Worm (Caenorhabditis elegans) whole organism, early embryonic: ENCODE measurements around the gene F02D8.9.

Experiments
- F13C5.2 ChIP-seq: sonication (generic microtip); optimal IDR thresholded peaks from 2 replicates; lab custom pipeline; 2017; ENCODE audit warnings: mild to moderate bottlenecking, missing genetic modification characterization, inconsistent platforms, missing compliant biosample characterization
- ama-1 ChIP-seq: fragments of 150-350 bp; optimal IDR thresholded peaks from 2 replicates; lab custom pipeline; 2014
- ceh-36 ChIP-seq: sonication (generic microtip); optimal IDR thresholded peaks from 2 replicates; lab custom pipeline; 2016; ENCODE audit warnings: missing genetic modification characterization, inconsistent platforms, missing compliant biosample characterization
- ets-7 ChIP-seq: sonication (generic microtip); optimal IDR thresholded peaks from 2 replicates; lab custom pipeline; 2016; ENCODE audit warnings: missing genotype, missing genetic modification characterization, missing compliant biosample characterization
- flt-1 ChIP-seq: fragments of 200-800 bp; sonication (Bioruptor generic); IDR thresholded peaks from 2 replicates; pipeline ENCODE4 v1.3.6; 2022; ENCODE audit warnings: missing genetic modification characterization, missing compliant biosample characterization
- hmbx-1 ChIP-seq: sonication (generic microtip); optimal IDR thresholded peaks from 2 replicates; lab custom pipeline; 2016; ENCODE audit warnings: mild to moderate bottlenecking, missing genetic modification characterization, missing compliant biosample characterization
- hmg-4 ChIP-seq: fragments of 200-800 bp; sonication (Bioruptor generic); optimal IDR thresholded peaks from 2 replicates; lab custom pipeline; 2018; ENCODE audit warnings: mild to moderate bottlenecking, missing genetic modification characterization, missing compliant biosample characterization
- hnd-1 ChIP-seq: sonication (generic microtip); optimal IDR thresholded peaks from 2 replicates; lab custom pipeline; 2016; ENCODE audit warnings: missing genetic modification characterization, missing compliant biosample characterization
- pes-1 ChIP-seq: fragments of 200-800 bp; sonication (Bioruptor generic); IDR thresholded peaks from 2 replicates; pipeline ENCODE4 v1.3.6; 2022; ENCODE audit warnings: missing genetic modification reagents, missing genetic modification characterization, missing compliant biosample characterization
- scrt-1 ChIP-seq: fragments of 200-800 bp; sonication (Bioruptor generic); IDR thresholded peaks from 2 replicates; pipeline ENCODE4 v1.3.6; 2022; ENCODE audit warnings: missing genetic modification characterization, missing compliant biosample characterization
- sea-1 ChIP-seq: fragments of 200-800 bp; sonication (Bioruptor generic); conservative IDR thresholded peaks from 2 replicates; pipeline ENCODE4 v1.3.6; 2022; ENCODE audit warnings: missing genetic modification characterization, missing compliant biosample characterization
- tbx-11 ChIP-seq: fragments of 200-800 bp; sonication (Bioruptor generic); IDR thresholded peaks from 2 replicates; pipeline ENCODE4 v1.3.6; 2022; ENCODE audit warnings: missing genetic modification characterization, missing compliant biosample characterization
- tbx-37 ChIP-seq: fragments of 200-800 bp; sonication (Bioruptor generic); conservative IDR thresholded peaks from 2 replicates; pipeline ENCODE4 v1.3.6; 2022; ENCODE audit warnings: missing genetic modification reagents, missing genetic modification characterization, missing compliant biosample characterization
- tra-4 ChIP-seq: sonication (generic microtip); optimal IDR thresholded peaks from 2 replicates; lab custom pipeline; 2017; ENCODE audit warnings: missing genetic modification characterization, missing compliant biosample characterization

- TF ChIP-seq ama-1, result no peak
- TF ChIP-seq sea-1 (GFP tag; lab: Robert Waterston, UW), result no peak
- TF ChIP-seq hnd-1 (tag; lab: Kevin White, UChicago), result no peak
- TF ChIP-seq pes-1 (GFP tag; lab: Robert Waterston, UW), result no peak
- TF ChIP-seq tbx-37 (GFP tag; lab: Robert Waterston, UW), result no peak
- no peak for TF ChIP-seq scrt-1 (GFP tag; lab: Robert Waterston, UW)
- TF ChIP-seq tbx-11 (GFP tag; lab: Robert Waterston, UW), result no peak
- no peak for TF ChIP-seq flt-1 (GFP tag; lab: Robert Waterston, UW)
- no peak for TF ChIP-seq hmbx-1 (tag; lab: Kevin White, UChicago)
- TF ChIP-seq ceh-36, result no peak
- no peak for TF ChIP-seq hmg-4 (GFP tag; lab: Kevin White, UChicago)
- no peak for TF ChIP-seq tra-4 (tag; lab: Kevin White, UChicago)
- no peak for TF ChIP-seq ets-7 (tag; lab: Kevin White, UChicago)
- TF ChIP-seq F13C5.2, result no peak
These were observed 38.0 kb upstream of the F02D8.9 start, which contains the start of gene fil-1 for ce11 chrV:14993620-14994019.
